Worm (Caenorhabditis elegans) whole organism, L3 larva: ENCODE data around the gene cya-1.

ENCODE experiments used
- ama-1 ChIP-seq: fragments of 150-350 bp; optimal IDR thresholded peaks from 2 replicates; lab custom pipeline; 2018
- elt-1 ChIP-seq: fragments of 150-350 bp; optimal IDR thresholded peaks from 2 replicates; lab custom pipeline; 2014; ENCODE audit warnings: missing biosample characterization, missing genetic modification characterization
- eor-1 ChIP-seq, 2 experiments: fragments of 150-350 bp; optimal IDR thresholded peaks; 2 replicates each; lab custom pipeline; 2014 to 2018; ENCODE audit warnings: missing biosample characterization in 2 of 2, missing genetic modification characterization in 2 of 2
- mdl-1 ChIP-seq: fragments of 150-350 bp; optimal IDR thresholded peaks from 2 replicates; lab custom pipeline; 2014; ENCODE audit warnings: missing biosample characterization, missing genetic modification characterization
- nfya-1 ChIP-seq: sonication (generic microtip); optimal IDR thresholded peaks from 2 replicates; lab custom pipeline; 2017; ENCODE audit warnings: missing genetic modification characterization, mild to moderate bottlenecking, missing compliant biosample characterization, antibody characterized with exemption, moderate library complexity; ENCODE audit not compliant: insufficient read depth
- nhr-25 ChIP-seq: sonication (generic microtip); optimal IDR thresholded peaks from 2 replicates; lab custom pipeline; 2017; ENCODE audit warnings: missing biosample characterization, missing genetic modification characterization
- pha-4 ChIP-seq: fragments of 150-350 bp; optimal IDR thresholded peaks from 2 replicates; lab custom pipeline; 2014; ENCODE audit warnings: missing biosample characterization, missing genetic modification reagents, missing genetic modification characterization
- pqm-1 ChIP-seq: fragments of 150-350 bp; optimal IDR thresholded peaks from 2 replicates; lab custom pipeline; 2017; ENCODE audit warnings: missing biosample characterization, missing genetic modification characterization, inconsistent platforms
- unc-62 ChIP-seq: fragments of 150-350 bp; sonication (generic microtip); optimal IDR thresholded peaks from 4 replicates; lab custom pipeline; 2014; ENCODE audit warnings: missing biosample characterization, missing genetic modification reagents, missing genetic modification characterization
- zag-1 ChIP-seq: fragments of 150-350 bp; optimal IDR thresholded peaks from 2 replicates; lab custom pipeline; 2014; ENCODE audit warnings: missing biosample characterization, missing genetic modification characterization

DNA sequence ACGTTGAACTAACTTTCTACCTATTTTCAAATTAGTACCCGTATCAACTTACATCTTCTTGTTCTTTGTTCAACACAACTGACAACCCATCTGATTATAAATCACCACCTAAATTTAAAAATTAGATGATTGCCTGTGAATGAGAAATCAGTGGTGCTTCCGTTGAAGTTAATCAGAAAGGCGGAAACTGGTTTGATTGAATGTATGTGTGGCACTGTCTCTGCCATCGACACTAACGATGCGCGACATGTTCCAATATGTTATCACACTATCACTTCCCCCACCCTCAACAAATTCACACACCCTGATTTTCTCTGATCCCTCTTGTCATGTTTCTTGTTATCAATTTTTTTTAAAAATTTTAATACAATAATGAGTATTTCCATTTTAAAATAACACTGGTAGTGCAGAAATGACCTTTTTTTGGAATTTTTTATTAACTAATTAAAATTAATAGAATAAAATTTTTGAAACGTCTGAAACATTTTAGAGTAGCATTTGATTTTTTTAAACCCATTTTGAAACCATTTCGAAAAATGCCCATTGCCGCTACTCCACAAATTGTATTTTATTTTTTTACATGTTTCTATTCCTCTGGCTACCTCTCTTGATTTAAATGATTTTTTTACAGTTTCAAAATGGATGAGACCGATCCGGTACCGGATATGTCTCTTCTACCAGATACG lies 10.0 kb upstream of the cya-1 start, which contains the start of gene ced-11:
- TF ChIP-seq pqm-1 (tag; lab: Kevin White, UChicago) (no peak), nfya-1 (tag; lab: Kevin White, UChicago) (no peak), unc-62 (GFP tag; lab: Kevin White, UChicago) (no peak), ama-1 (lab: Kevin White, UChicago) (no peak), elt-1 (tag; lab: Kevin White, UChicago) (no peak), nhr-25 (no peak), pha-4 (tag; lab: Kevin White, UChicago) (no peak), mdl-1 (no peak), zag-1 (tag; lab: Kevin White, UChicago) (no peak), eor-1 (tag; optimal IDR thresholded peaks at IDR 0.05; lab: Kevin White, UChicago) (no peak)
